Worm (Caenorhabditis elegans) whole organism, midembryonic: ENCODE results near the gene enu-3.5.
A peak's percentile ranks its signal among the peaks of the same experiment; 100 is the strongest.

Experiments used
- T22C8.4 ChIP-seq: fragments of 200-800 bp; sonication (Bioruptor generic); IDR thresholded peaks from 2 replicates; pipeline ENCODE4 v1.3.6; 2022; ENCODE audit warnings: missing genetic modification characterization, missing compliant biosample characterization
- cog-1 ChIP-seq: sonication (generic microtip); optimal IDR thresholded peaks from 2 replicates; lab custom pipeline; 2016; ENCODE audit warnings: missing genetic modification characterization, missing compliant biosample characterization
- flt-1 ChIP-seq: fragments of 200-800 bp; sonication (Bioruptor generic); IDR thresholded peaks from 2 replicates; pipeline ENCODE4 v1.3.6; 2022; ENCODE audit warnings: missing genetic modification characterization, missing compliant biosample characterization
- klf-2 ChIP-seq: fragments of 200-800 bp; sonication (Bioruptor generic); conservative IDR thresholded peaks from 2 replicates; pipeline ENCODE4 v1.3.6; 2022; ENCODE audit warnings: missing genetic modification reagents, missing genetic modification characterization, missing compliant biosample characterization
- med-1 ChIP-seq: sonication (generic microtip); optimal IDR thresholded peaks from 2 replicates; lab custom pipeline; 2017; ENCODE audit warnings: missing genetic modification characterization, mild to moderate bottlenecking, missing compliant biosample characterization, antibody characterized with exemption, missing genetic modification reagents; ENCODE audit not compliant: insufficient read depth
- ref-1 ChIP-seq: fragments of 200-800 bp; sonication (Bioruptor generic); conservative IDR thresholded peaks from 2 replicates; pipeline ENCODE4 v1.3.6; 2022; ENCODE audit warnings: missing genetic modification reagents, missing genetic modification characterization, missing compliant biosample characterization
- tab-1 ChIP-seq: fragments of 200-800 bp; sonication (Bioruptor generic); IDR thresholded peaks from 2 replicates; pipeline ENCODE4 v1.3.6; 2022; ENCODE audit warnings: missing genetic modification characterization, missing compliant biosample characterization
- ztf-23 ChIP-seq: fragments of 200-800 bp; sonication (Bioruptor generic); IDR thresholded peaks from 2 replicates; pipeline ENCODE4 v1.3.6; 2022; ENCODE audit warnings: missing genetic modification reagents, missing genetic modification characterization, missing compliant biosample characterization
- ztf-29 ChIP-seq: fragments of 200-800 bp; sonication (Bioruptor generic); IDR thresholded peaks from 2 replicates; pipeline ENCODE4 v1.3.6; 2022; ENCODE audit warnings: missing genetic modification reagents, missing genetic modification characterization, missing compliant biosample characterization

Gene enu-3.5

ce11 chrIII:12870060-12870696 is 7.8 kb upstream of the enu-3.5 start, which contains the start of gene Y37D8A.6:
Gene Y37D8A.6 (minus strand): TSS chrIII:12870297.
- TF ChIP-seq med-1 (no peak), ztf-23 (GFP tag; lab: Robert Waterston, UW) (no peak), tab-1 (GFP tag; lab: Robert Waterston, UW) (no peak)

DNA sequence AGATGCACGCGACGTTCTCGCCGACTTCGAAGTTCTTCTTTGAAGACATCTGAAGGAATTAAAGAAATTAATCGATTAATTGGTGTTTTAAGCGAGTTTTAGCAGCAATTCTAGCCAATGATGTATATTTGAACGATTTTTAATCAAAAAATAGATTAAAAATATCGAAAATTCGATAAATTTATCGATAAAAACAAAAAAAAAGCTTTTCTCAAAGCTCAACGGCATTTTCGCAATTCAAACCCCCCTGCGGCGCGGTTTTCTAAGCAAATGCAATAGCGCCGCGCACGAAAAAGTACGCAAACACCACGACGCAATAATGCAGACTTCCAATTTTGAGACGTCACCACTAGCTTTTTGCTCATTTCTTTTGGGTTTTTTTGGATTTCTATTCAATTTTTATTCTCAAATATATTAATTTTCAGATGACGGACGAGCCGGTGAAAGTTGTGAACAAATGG is 3.4 kb upstream of the enu-3.5 start, which contains the start of the genes mrg-1 and spcs-2:
Gene mrg-1 (minus strand): TSS at position 51 of the 461 bp plus-strand sequence.
Gene spcs-2 (plus strand): TSS at position 426 of the 461 bp plus-strand sequence.
- no peak for TF ChIP-seq T22C8.4 (GFP tag; lab: Robert Waterston, UW)
- TF ChIP-seq ztf-23 (GFP tag; lab: Robert Waterston, UW) = peak; percentile 86
- TF ChIP-seq ztf-29 (GFP tag; lab: Robert Waterston, UW) = 0 out of 2 replicates have a peak, but pooled peaks have one; percentile 67
- peak; percentile 85 for TF ChIP-seq flt-1
- TF ChIP-seq tab-1 (GFP tag; lab: Robert Waterston, UW) = peak; percentile 76
- TF ChIP-seq klf-2 (GFP tag; lab: Robert Waterston, UW) = peak; percentile 58; the same call in 1 of the 2 replicates
- TF ChIP-seq med-1 = peak; percentile 74
- TF ChIP-seq ref-1 = no peak
- TF ChIP-seq cog-1 (tag; lab: Kevin White, UChicago) = peak; percentile 72

DNA sequence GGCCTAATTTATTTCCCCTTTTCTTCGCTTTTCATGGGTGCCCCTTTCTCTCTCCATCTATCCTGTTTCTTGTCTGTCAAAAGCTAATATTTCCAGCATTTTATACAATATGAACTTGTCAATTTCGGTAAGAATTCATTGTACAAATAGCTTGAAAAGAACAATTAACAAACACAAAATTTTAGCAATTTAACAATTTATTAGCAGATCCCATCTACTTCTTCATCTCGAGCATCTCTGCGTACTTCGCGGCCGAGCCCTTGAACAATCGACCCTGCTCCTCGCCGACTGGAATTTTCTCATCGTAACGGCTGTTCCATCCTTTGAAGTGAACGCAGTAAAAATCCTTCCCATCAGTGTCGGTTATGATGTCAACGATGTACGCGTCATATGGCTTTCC is 2.3 kb upstream of the enu-3.5 start:
- no peak for TF ChIP-seq ztf-29 (GFP tag; lab: Robert Waterston, UW)
- TF ChIP-seq ztf-23 (GFP tag; lab: Robert Waterston, UW) = no peak
- TF ChIP-seq T22C8.4 (GFP tag; lab: Robert Waterston, UW) = no peak
- TF ChIP-seq ref-1 = no peak
- no peak for TF ChIP-seq cog-1 (tag; lab: Kevin White, UChicago)
- TF ChIP-seq med-1 = no peak
- TF ChIP-seq flt-1 = no peak
- no peak for TF ChIP-seq tab-1 (GFP tag; lab: Robert Waterston, UW)
- TF ChIP-seq klf-2 (GFP tag; lab: Robert Waterston, UW) = no peak

ce11 chrIII:12880704-12881103 is 2.7 kb downstream of the enu-3.5 start:
- TF ChIP-seq flt-1 (no peak), klf-2 (GFP tag; lab: Robert Waterston, UW) (no peak), ztf-23 (GFP tag; lab: Robert Waterston, UW) (no peak), tab-1 (GFP tag; lab: Robert Waterston, UW) (no peak), cog-1 (tag; lab: Kevin White, UChicago) (no peak), med-1 (no peak), ztf-29 (GFP tag; lab: Robert Waterston, UW) (no peak), ref-1 (no peak), T22C8.4 (GFP tag; lab: Robert Waterston, UW) (no peak)

- no peak for TF ChIP-seq ztf-23 (GFP tag; lab: Robert Waterston, UW)
- TF ChIP-seq tab-1 (GFP tag; lab: Robert Waterston, UW) = no peak
- TF ChIP-seq flt-1 = no peak
- TF ChIP-seq T22C8.4 (GFP tag; lab: Robert Waterston, UW) = no peak
- TF ChIP-seq cog-1 (tag; lab: Kevin White, UChicago) = no peak
- TF ChIP-seq ref-1 = no peak
- TF ChIP-seq med-1 = no peak
- TF ChIP-seq klf-2 (GFP tag; lab: Robert Waterston, UW) = no peak
- no peak for TF ChIP-seq ztf-29 (GFP tag; lab: Robert Waterston, UW)
These were observed 7.2 kb downstream of the enu-3.5 start for ce11 chrIII:12885153-12885552.

- TF ChIP-seq ref-1 (no peak), cog-1 (tag; lab: Kevin White, UChicago) (no peak), ztf-29 (GFP tag; lab: Robert Waterston, UW) (no peak), T22C8.4 (GFP tag; lab: Robert Waterston, UW) (no peak), med-1 (no peak), klf-2 (GFP tag; lab: Robert Waterston, UW) (no peak), ztf-23 (GFP tag; lab: Robert Waterston, UW) (no peak), tab-1 (GFP tag; lab: Robert Waterston, UW) (no peak), flt-1 (no peak)
These were observed 13.6 kb downstream of the enu-3.5 start, which contains the start of the genes Y37D8A.29 and unc-71 for ce11 chrIII:12891580-12891979. Gene Y37D8A.29 (minus strand): TSS chrIII:12891680. Gene unc-71 (minus strand): TSS chrIII:12891738.

- TF ChIP-seq ztf-23 (GFP tag; lab: Robert Waterston, UW) (no peak), flt-1 (no peak), ztf-29 (GFP tag; lab: Robert Waterston, UW) (no peak), tab-1 (GFP tag; lab: Robert Waterston, UW) (no peak), cog-1 (tag; lab: Kevin White, UChicago) (no peak), ref-1 (no peak), med-1 (no peak), klf-2 (GFP tag; lab: Robert Waterston, UW) (no peak), T22C8.4 (GFP tag; lab: Robert Waterston, UW) (no peak)
These were observed 14.8 kb downstream of the enu-3.5 start for ce11 chrIII:12892767-12893166.

ce11 chrIII:12894207-12894606 is 16.2 kb downstream of the enu-3.5 start:
- no peak for TF ChIP-seq ztf-23 (GFP tag; lab: Robert Waterston, UW)
- no peak for TF ChIP-seq med-1
- TF ChIP-seq T22C8.4 (GFP tag; lab: Robert Waterston, UW) = no peak
- no peak for TF ChIP-seq klf-2 (GFP tag; lab: Robert Waterston, UW)
- no peak; the same call in 1 of the 2 replicates for TF ChIP-seq ref-1
- no peak for TF ChIP-seq tab-1 (GFP tag; lab: Robert Waterston, UW)
- no peak for TF ChIP-seq ztf-29 (GFP tag; lab: Robert Waterston, UW)
- TF ChIP-seq cog-1 (tag; lab: Kevin White, UChicago) = peak; percentile 5
- TF ChIP-seq flt-1 = 0 out of 2 replicates have a peak, but pooled peaks have one; percentile 58

- no peak for TF ChIP-seq med-1
- TF ChIP-seq ztf-29 (GFP tag; lab: Robert Waterston, UW) = no peak
- no peak for TF ChIP-seq T22C8.4 (GFP tag; lab: Robert Waterston, UW)
- no peak for TF ChIP-seq cog-1 (tag; lab: Kevin White, UChicago)
- no peak for TF ChIP-seq tab-1 (GFP tag; lab: Robert Waterston, UW)
- no peak for TF ChIP-seq klf-2 (GFP tag; lab: Robert Waterston, UW)
- no peak for TF ChIP-seq ref-1
These were observed 26.1 kb downstream of the enu-3.5 start for ce11 chrIII:12904052-12904451.
